Fruit fly (Drosophila melanogaster) whole organism, embryonic: ENCODE data around the gene CG18262.

Experiments used
- Antp ChIP-seq: fragments of 200-800 bp; sonication (Bioruptor generic); optimal IDR thresholded peaks from 3 replicates; lab custom pipeline; 2016; ENCODE audit warnings: missing biosample characterization, missing genetic modification characterization
- CG11456 ChIP-seq: fragments of 200-800 bp; sonication (Bioruptor generic); IDR thresholded peaks from 3 replicates; pipeline ENCODE4 v1.3.6; 2022; ENCODE audit warnings: missing biosample characterization, missing genetic modification characterization
- CG11504 ChIP-seq: fragments of 200-800 bp; sonication (Bioruptor generic); optimal IDR thresholded peaks from 3 replicates; lab custom pipeline; 2019; ENCODE audit warnings: missing biosample characterization, mild to moderate bottlenecking, missing genetic modification characterization, moderate library complexity
- CG11560 ChIP-seq: fragments of 200-800 bp; sonication (Bioruptor generic); IDR thresholded peaks from 3 replicates; pipeline ENCODE4 v1.3.6; 2022; ENCODE audit warnings: missing biosample characterization, missing genetic modification characterization
- CG11695 ChIP-seq: fragments of 200-800 bp; sonication (Bioruptor generic); IDR thresholded peaks from 3 replicates; pipeline ENCODE4 v1.3.6; 2022; ENCODE audit warnings: missing biosample characterization, missing genetic modification characterization
- CG12659 ChIP-seq: fragments of 200-800 bp; sonication (Bioruptor generic); optimal IDR thresholded peaks from 3 replicates; lab custom pipeline; 2017; ENCODE audit warnings: mild to moderate bottlenecking, missing biosample characterization, missing genetic modification reagents, missing genetic modification characterization
- CG12744 ChIP-seq: fragments of 200-800 bp; sonication (Bioruptor generic); optimal IDR thresholded peaks from 2 replicates; lab custom pipeline; 2016; ENCODE audit warnings: missing biosample characterization, missing genetic modification characterization
- CG13296 ChIP-seq: fragments of 200-800 bp; sonication (Bioruptor generic); optimal IDR thresholded peaks from 3 replicates; lab custom pipeline; 2018; ENCODE audit warnings: missing biosample characterization, mild to moderate bottlenecking, missing genetic modification characterization
- CG13624 ChIP-seq: fragments of 200-800 bp; sonication (Bioruptor generic); optimal IDR thresholded peaks from 2 replicates; lab custom pipeline; 2016; ENCODE audit warnings: missing biosample characterization, missing genetic modification characterization
- CG14667 ChIP-seq: fragments of 200-800 bp; sonication (Bioruptor generic); IDR thresholded peaks from 2 replicates; pipeline ENCODE4 v1.3.6; 2022; ENCODE audit warnings: missing biosample characterization, missing genetic modification characterization
- CG17186 ChIP-seq: fragments of 200-800 bp; sonication (Bioruptor generic); optimal IDR thresholded peaks from 3 replicates; lab custom pipeline; 2017; ENCODE audit warnings: missing biosample characterization, missing genetic modification reagents, missing genetic modification characterization
- CG18011 ChIP-seq: fragments of 200-800 bp; sonication (Bioruptor generic); optimal IDR thresholded peaks from 2 replicates; lab custom pipeline; 2017; ENCODE audit warnings: missing biosample characterization, missing genetic modification characterization, mild to moderate bottlenecking, moderate library complexity, missing genotype
- CG18619 ChIP-seq: fragments of 200-800 bp; sonication (Bioruptor generic); optimal IDR thresholded peaks from 3 replicates; lab custom pipeline; 2017; ENCODE audit warnings: missing biosample characterization, mild to moderate bottlenecking, missing genetic modification characterization
- CG2712 ChIP-seq: fragments of 200-800 bp; optimal IDR thresholded peaks from 3 replicates; lab custom pipeline; 2019; ENCODE audit warnings: missing biosample characterization, mild to moderate bottlenecking, missing genetic modification characterization, moderate library complexity
- CG4617 ChIP-seq: fragments of 200-800 bp; sonication (Bioruptor generic); optimal IDR thresholded peaks from 3 replicates; lab custom pipeline; 2016; ENCODE audit warnings: missing biosample characterization, missing genetic modification characterization, borderline replicate concordance
- CG4730 ChIP-seq: fragments of 200-800 bp; sonication (Bioruptor generic); IDR thresholded peaks from 2 replicates; pipeline ENCODE4 v1.3.6; 2022; ENCODE audit warnings: missing biosample characterization, missing genetic modification characterization
- CG4854 ChIP-seq: fragments of 200-800 bp; sonication (Bioruptor generic); optimal IDR thresholded peaks from 2 replicates; lab custom pipeline; 2016; ENCODE audit warnings: missing biosample characterization, missing genetic modification characterization, inconsistent platforms
- CG6689 ChIP-seq: fragments of 200-800 bp; sonication (Bioruptor generic); IDR thresholded peaks from 2 replicates; pipeline ENCODE4 v1.3.6; 2022; ENCODE audit warnings: missing biosample characterization, missing genetic modification characterization
- CG7357 ChIP-seq: fragments of 200-800 bp; sonication (Bioruptor generic); IDR thresholded peaks from 3 replicates; pipeline ENCODE4 v1.3.6; 2022; ENCODE audit warnings: missing biosample characterization, missing genetic modification characterization
- CG9932 ChIP-seq: fragments of 200-800 bp; sonication (Bioruptor generic); IDR thresholded peaks from 2 replicates; pipeline ENCODE4 v1.3.6; 2022; ENCODE audit warnings: missing biosample characterization, missing genetic modification characterization
- CkIIα-i1 ChIP-seq: fragments of 200-800 bp; sonication (Bioruptor generic); IDR thresholded peaks from 2 replicates; pipeline ENCODE4 v1.3.6; 2022; ENCODE audit warnings: missing biosample characterization, missing genetic modification characterization
- D19A ChIP-seq: fragments of 200-800 bp; optimal IDR thresholded peaks from 3 replicates; lab custom pipeline; 2019; ENCODE audit warnings: missing biosample characterization, mild to moderate bottlenecking, missing genetic modification characterization, moderate library complexity
- Deaf1 ChIP-seq: fragments of 200-800 bp; optimal IDR thresholded peaks from 3 replicates; lab custom pipeline; 2019; ENCODE audit warnings: missing biosample characterization, mild to moderate bottlenecking, missing genetic modification characterization, moderate library complexity
- E2f2 ChIP-seq: fragments of 200-800 bp; sonication (Bioruptor generic); IDR thresholded peaks from 2 replicates; pipeline ENCODE4 v1.3.6; 2022; ENCODE audit warnings: missing biosample characterization, missing genetic modification characterization
- ERR ChIP-seq: fragments of 200-800 bp; sonication (Bioruptor generic); optimal IDR thresholded peaks from 2 replicates; lab custom pipeline; 2016; ENCODE audit warnings: missing biosample characterization, missing genetic modification characterization
- Fer2 ChIP-seq: fragments of 200-800 bp; sonication (Bioruptor generic); optimal IDR thresholded peaks from 2 replicates; lab custom pipeline; 2018; ENCODE audit warnings: missing biosample characterization, mild to moderate bottlenecking, missing genetic modification characterization, moderate library complexity
- H15 ChIP-seq: fragments of 200-800 bp; sonication (Bioruptor generic); IDR thresholded peaks from 3 replicates; pipeline ENCODE4 v1.3.6; 2022; ENCODE audit warnings: missing biosample characterization, missing genetic modification characterization
- Hmr ChIP-seq: fragments of 200-800 bp; sonication (Bioruptor generic); optimal IDR thresholded peaks from 3 replicates; lab custom pipeline; 2017; ENCODE audit warnings: mild to moderate bottlenecking, missing biosample characterization, missing genetic modification reagents, missing genetic modification characterization
- Optix ChIP-seq: fragments of 200-800 bp; sonication (Bioruptor generic); IDR thresholded peaks from 3 replicates; pipeline ENCODE4 v1.3.6; 2022; ENCODE audit warnings: missing biosample characterization, missing genetic modification characterization
- Side ChIP-seq: fragments of 200-800 bp; sonication (Bioruptor generic); optimal IDR thresholded peaks from 2 replicates; lab custom pipeline; 2016; ENCODE audit warnings: missing biosample characterization, missing genetic modification characterization
- Sox102F ChIP-seq: fragments of 200-800 bp; sonication (Bioruptor generic); optimal IDR thresholded peaks from 2 replicates; lab custom pipeline; 2018; ENCODE audit warnings: missing biosample characterization, mild to moderate bottlenecking, missing genetic modification characterization, moderate library complexity
- Taf1 ChIP-seq: fragments of 200-800 bp; sonication (Bioruptor generic); IDR thresholded peaks from 2 replicates; pipeline ENCODE4 v1.3.6; 2022; ENCODE audit warnings: missing biosample characterization, missing genetic modification characterization
- ap ChIP-seq: fragments of 200-800 bp; sonication (Bioruptor generic); IDR thresholded peaks from 2 replicates; pipeline ENCODE4 v1.3.6; 2022; ENCODE audit warnings: missing biosample characterization, missing genetic modification characterization
- az2 ChIP-seq: fragments of 200-800 bp; sonication (Bioruptor generic); optimal IDR thresholded peaks from 3 replicates; lab custom pipeline; 2016; ENCODE audit warnings: missing biosample characterization, missing genetic modification characterization
- bcd ChIP-seq: fragments of 200-800 bp; sonication (Bioruptor generic); optimal IDR thresholded peaks from 2 replicates; lab custom pipeline; 2017; ENCODE audit warnings: missing biosample characterization, mild to moderate bottlenecking, missing genetic modification characterization
- bowl ChIP-seq: fragments of 200-800 bp; sonication (Bioruptor generic); IDR thresholded peaks from 2 replicates; pipeline ENCODE4 v1.3.6; 2022; ENCODE audit warnings: missing biosample characterization, missing genetic modification characterization
- disco-r ChIP-seq: fragments of 200-800 bp; sonication (Bioruptor generic); optimal IDR thresholded peaks from 2 replicates; lab custom pipeline; 2016; ENCODE audit warnings: missing biosample characterization, missing genetic modification characterization
- hkb ChIP-seq, 2 experiments: fragments of 200-800 bp in 1 of 2; fragments of >200 bp in 1 of 2; sonication (Bioruptor generic) in 1 of 2; IDR thresholded peaks in 1 of 2; optimal IDR thresholded peaks in 1 of 2; 2 replicates each; pipeline versions ENCODE4 v1.3.6 to Lab custom; 2017 to 2022; ENCODE audit warnings: missing biosample characterization in 1 of 2, missing genetic modification characterization in 1 of 2
- ken ChIP-seq: fragments of 200-800 bp; sonication (Bioruptor generic); IDR thresholded peaks from 3 replicates; pipeline ENCODE4 v1.3.6; 2022; ENCODE audit warnings: missing biosample characterization, missing genetic modification characterization
- lilli ChIP-seq: fragments of 200-800 bp; sonication (Bioruptor generic); optimal IDR thresholded peaks from 3 replicates; lab custom pipeline; 2016; ENCODE audit warnings: missing biosample characterization, missing genetic modification characterization
- pho ChIP-seq: fragments of 200-800 bp; sonication (Bioruptor generic); optimal IDR thresholded peaks from 2 replicates; lab custom pipeline; 2016; ENCODE audit warnings: missing biosample characterization, missing genetic modification characterization
- pros ChIP-seq: fragments of 200-800 bp; sonication (Bioruptor generic); optimal IDR thresholded peaks from 3 replicates; lab custom pipeline; 2019; ENCODE audit warnings: missing biosample characterization, mild to moderate bottlenecking, missing genetic modification characterization, moderate library complexity
- salm ChIP-seq: fragments of 200-800 bp; sonication (Bioruptor generic); optimal IDR thresholded peaks from 2 replicates; lab custom pipeline; 2018; ENCODE audit warnings: missing biosample characterization, mild to moderate bottlenecking, missing genetic modification characterization
- sc ChIP-seq, 3 experiments: fragments of >200 bp in 2 of 3; fragments of 200-800 bp in 1 of 3; sonication (Bioruptor generic) in 1 of 3; optimal IDR thresholded peaks; 2 replicates in 2 of 3; 3 replicates in 1 of 3; lab custom pipeline; 2017; ENCODE audit warnings: mild to moderate bottlenecking in 1 of 3, missing biosample characterization in 1 of 3, missing genetic modification characterization in 1 of 3, missing genetic modification reagents in 1 of 3
- slbo ChIP-seq: fragments of 200-800 bp; sonication (Bioruptor generic); IDR thresholded peaks from 2 replicates; pipeline ENCODE4 v1.3.6; 2022; ENCODE audit warnings: missing biosample characterization, missing genetic modification characterization
- trh ChIP-seq: fragments of 200-800 bp; sonication (Bioruptor generic); optimal IDR thresholded peaks from 2 replicates; lab custom pipeline; 2016; ENCODE audit warnings: missing biosample characterization, missing genetic modification characterization
- vfl ChIP-seq: fragments of 200-800 bp; sonication (Bioruptor generic); optimal IDR thresholded peaks from 2 replicates; lab custom pipeline; 2016; ENCODE audit warnings: missing biosample characterization, missing genetic modification characterization
- wek ChIP-seq: fragments of 200-800 bp; sonication (Bioruptor generic); optimal IDR thresholded peaks from 3 replicates; lab custom pipeline; 2018; ENCODE audit warnings: missing biosample characterization, mild to moderate bottlenecking, missing genetic modification characterization, moderate library complexity

Gene CG18262

DNA sequence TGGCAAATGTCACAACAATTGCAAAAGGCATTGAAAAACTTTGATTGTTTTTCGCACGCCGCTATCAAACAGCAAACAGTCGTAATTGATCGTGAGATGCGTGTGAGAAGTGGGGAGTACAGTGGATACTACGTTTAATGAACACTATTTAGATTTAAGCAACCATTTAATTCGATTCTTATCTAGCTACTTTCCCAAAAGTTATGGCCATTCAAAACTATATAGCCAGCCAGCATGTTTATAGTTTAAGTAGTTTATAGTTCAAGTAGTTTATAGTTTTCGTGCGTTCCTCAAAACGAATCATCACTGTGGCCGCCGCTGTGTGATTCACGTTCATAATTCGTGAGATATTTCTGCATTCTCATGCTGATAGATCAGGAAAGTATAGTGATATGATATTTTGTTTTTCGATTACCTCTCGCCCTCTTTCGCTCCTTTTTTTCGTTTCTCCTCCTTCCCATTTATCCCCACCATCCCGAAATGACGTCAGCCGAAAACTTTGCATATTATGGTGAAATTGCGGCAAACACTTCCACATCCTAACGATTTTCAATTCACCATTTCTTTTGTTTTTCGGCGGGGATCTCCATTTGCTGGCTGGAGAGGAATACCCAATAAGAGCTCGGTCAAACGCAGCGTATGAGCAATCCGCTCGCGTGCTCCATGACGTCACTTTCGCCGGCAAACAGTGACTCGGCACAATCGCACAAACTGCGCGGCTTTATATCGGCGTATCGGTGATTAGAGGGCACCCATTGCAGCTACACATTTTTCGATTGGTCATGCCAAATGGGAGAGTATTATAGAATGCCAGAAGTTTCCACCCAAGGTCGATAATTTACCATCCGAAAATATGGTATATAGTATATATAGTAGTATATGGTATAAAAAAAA is 39.1 kb upstream of the CG18262 start (continued):
- TF ChIP-seq CG18619 (peak; percentile 55), CG4617 (GFP tag; lab: Kevin White, UChicago) (no peak), CG17186 (GFP tag; lab: Kevin White, UChicago) (no peak), Taf1 (peak; percentile 72), ap (GFP tag; lab: Robert Waterston, UW) (no peak), Side (GFP tag; lab: Kevin White, UChicago) (peak; percentile 29), Deaf1 (tag; lab: Kevin White, UChicago) (peak; percentile 14), vfl (peak; percentile 76), CG7357 (GFP tag; lab: Robert Waterston, UW) (peak; percentile 58; the same call in 2 of the 3 replicates), lilli (GFP tag; lab: Kevin White, UChicago) (peak; percentile 73), ken (GFP tag; lab: Robert Waterston, UW) (0 out of 3 replicates have a peak, but pooled peaks have one; percentile 25), CG13296 (GFP tag; lab: Kevin White, UChicago) (peak; percentile 64), CG4730 (GFP tag; lab: Robert Waterston, UW) (peak; percentile 43), CG11504 (tag; lab: Kevin White, UChicago) (peak; percentile 62), salm (tag; lab: Kevin White, UChicago) (no peak), E2f2 (GFP tag; lab: Robert Waterston, UW) (peak; percentile 17; the same call in 1 of the 2 replicates), bowl (GFP tag; lab: Robert Waterston, UW) (no peak), Optix (GFP tag; lab: Robert Waterston, UW) (no peak), H15 (0 out of 3 replicates have a peak, but pooled peaks have one; percentile 9), CG6689 (GFP tag; lab: Robert Waterston, UW) (0 out of 2 replicates have a peak, but pooled peaks have one; percentile 18), slbo (GFP tag; lab: Robert Waterston, UW) (peak; percentile 89), pros (GFP tag; lab: Kevin White, UChicago) (no peak), CG13624 (peak; percentile 51), CG14667 (peak; percentile 35; the same call in 1 of the 2 replicates), CG11456 (GFP tag; lab: Robert Waterston, UW) (peak; percentile 72; the same call in 2 of the 3 replicates), CG12659 (peak; percentile 53), Hmr (GFP tag; lab: Kevin White, UChicago) (peak; percentile 84), sc (optimal IDR thresholded peaks at IDR 0.05; lab: Kevin White, UChicago) (no peak), sc (GFP tag; optimal IDR thresholded peaks at IDR 0.05; lab: Kevin White, UChicago) (no peak), Antp (GFP tag; lab: Kevin White, UChicago) (peak; percentile 11), pho (GFP tag; lab: Kevin White, UChicago) (peak; percentile 62), CG9932 (GFP tag; lab: Robert Waterston, UW) (peak; percentile 74), CG18011 (GFP tag; lab: Kevin White, UChicago) (peak; percentile 48), disco-r (GFP tag; lab: Kevin White, UChicago) (peak; percentile 4), CkIIα-i1 (GFP tag; lab: Robert Waterston, UW) (no peak), CG12744 (GFP tag; lab: Kevin White, UChicago) (peak; percentile 33), Fer2 (tag; lab: Kevin White, UChicago) (peak; percentile 54), CG4854 (GFP tag; lab: Kevin White, UChicago) (peak; percentile 48), CG11560 (tag; lab: Robert Waterston, UW) (0 out of 3 replicates have a peak, but pooled peaks have one; percentile 40), CG11695 (GFP tag; lab: Robert Waterston, UW) (peak; percentile 58; the same call in 2 of the 3 replicates), trh (GFP tag; lab: Kevin White, UChicago) (no peak), wek (GFP tag; lab: Kevin White, UChicago) (no peak), az2 (GFP tag; lab: Kevin White, UChicago) (peak; percentile 12), ERR (GFP tag; lab: Kevin White, UChicago) (no peak), Sox102F (peak; percentile 30), D19A (tag; lab: Kevin White, UChicago) (peak; percentile 11), CG2712 (tag; lab: Kevin White, UChicago) (peak; percentile 38), bcd (peak; percentile 44), hkb (optimal IDR thresholded peaks at IDR 0.05; lab: Kevin White, UChicago) (no peak), hkb (GFP tag; IDR thresholded peaks at IDR 0.05; lab: Robert Waterston, UW) (peak; percentile 41; the same call in 1 of the 2 replicates)
